Worm (Caenorhabditis elegans): ENCODE data around the gene ztf-1.

Gene ztf-1

DNA sequence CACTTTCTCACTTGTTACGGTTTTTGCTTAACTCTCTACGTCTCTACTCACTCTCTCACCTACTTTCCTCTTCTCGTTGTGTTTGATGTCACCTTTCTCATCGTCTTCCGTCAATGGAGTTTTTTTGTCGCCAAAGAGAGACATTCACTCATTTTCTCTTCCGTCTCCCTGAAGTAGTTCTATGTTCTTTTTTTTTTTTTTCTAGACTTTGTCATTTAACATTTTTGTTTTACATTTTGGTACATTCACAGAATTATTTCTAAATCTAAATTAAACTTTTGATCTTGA lies 8.6 kb upstream of the ztf-1 start:
- TF ChIP-seq F16B12.6 (tag; optimal IDR thresholded peaks at IDR 0.05) (no peak), efl-1 (optimal IDR thresholded peaks at IDR 0.05) (no peak), efl-1 (GFP tag; optimal IDR thresholded peaks at IDR 0.05 in 1 of 2) (peak in 1 of 2 experiments; percentile 92), nhr-85 (tag) (peak; percentile 17), mab-9 (GFP tag; IDR thresholded peaks at IDR 0.05) (no peak), ceh-82 (tag; optimal IDR thresholded peaks at IDR 0.05) (peak in 1 of 3 experiments; percentile 1), blmp-1 (tag; optimal IDR thresholded peaks at IDR 0.05) (peak; percentile 86), mef-2 (tag; optimal IDR thresholded peaks at IDR 0.05) (no peak)

DNA sequence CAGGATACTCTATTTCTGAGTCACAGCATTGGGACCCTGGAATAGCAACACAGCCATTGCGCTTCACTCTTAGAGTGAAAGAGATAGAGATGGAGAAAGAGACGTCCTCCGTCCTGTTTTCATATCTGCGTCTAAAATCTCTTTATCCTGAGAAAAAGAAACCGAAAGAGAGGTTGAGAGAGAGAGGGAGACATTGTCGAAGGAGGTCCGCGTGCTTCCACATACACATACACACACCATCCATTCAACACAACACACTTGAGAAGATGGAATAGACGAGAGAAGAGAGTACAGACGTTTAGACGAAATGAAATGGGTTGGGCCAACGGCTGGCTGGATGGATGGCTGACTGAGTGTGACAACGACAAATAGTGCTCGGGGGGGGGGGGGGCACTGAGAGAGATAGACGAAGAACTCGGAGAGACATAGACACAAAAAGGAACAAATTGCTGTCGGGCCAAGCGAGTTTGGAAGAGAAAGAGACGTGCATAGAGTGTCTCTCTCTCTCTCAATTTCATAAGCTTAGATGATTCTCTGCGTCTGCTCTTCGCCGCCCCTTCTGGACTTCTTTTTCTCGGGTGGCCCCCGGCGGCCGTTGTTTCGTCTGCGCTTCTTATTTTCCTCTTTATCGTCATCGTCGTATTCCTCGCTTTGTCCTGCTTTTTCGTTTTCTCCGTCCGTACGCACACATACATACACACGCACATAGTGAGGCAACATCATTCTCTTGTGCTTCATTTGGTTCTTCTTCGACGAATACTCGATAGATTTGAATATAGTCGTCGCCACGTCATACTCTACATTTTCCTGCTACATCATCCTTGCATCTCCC lies 8.0 kb upstream of the ztf-1 start, which contains the start of gene F54F2.6:
Gene F54F2.6 (minus strand): TSS at position 738 of the 832 bp plus-strand sequence.
- no peak for TF ChIP-seq alr-1 (tag; optimal IDR thresholded peaks at IDR 0.05; ENCODE audit: borderline replicate concordance)
- peak; percentile 92 for TF ChIP-seq vab-15 (tag; optimal IDR thresholded peaks at IDR 0.05)
- TF ChIP-seq hlh-17 (GFP tag; optimal IDR thresholded peaks at IDR 0.05; ENCODE audit: borderline replicate concordance), result no peak
- peak in 1 of 6 experiments; percentile 23 for TF ChIP-seq elt-3 (tag; optimal IDR thresholded peaks at IDR 0.05)
- TF ChIP-seq ceh-82 (tag; optimal IDR thresholded peaks at IDR 0.05), result peak; percentile 74 to 86 (median 75)
- peak; percentile 69 for TF ChIP-seq unc-62 (GFP tag; optimal IDR thresholded peaks at IDR 0.05)
- TF ChIP-seq C34B4.2 (tag; optimal IDR thresholded peaks at IDR 0.05), result no peak
- TF ChIP-seq nhr-85 (tag), result peak; percentile 97
- TF ChIP-seq rnt-1 (tag; optimal IDR thresholded peaks at IDR 0.05), result peak; percentile 86
- peak; percentile 71 for TF ChIP-seq zag-1 (tag; optimal IDR thresholded peaks at IDR 0.05)
- TF ChIP-seq blmp-1 (tag; optimal IDR thresholded peaks at IDR 0.05), result peak; percentile 84
- TF ChIP-seq snu-23 (GFP tag; optimal IDR thresholded peaks at IDR 0.05), result peak; percentile 90
- TF ChIP-seq nhr-90 (tag; optimal IDR thresholded peaks at IDR 0.05; ENCODE audit: poor library complexity), result peak; percentile 54
- TF ChIP-seq lin-39 (tag; optimal IDR thresholded peaks at IDR 0.05), result peak; percentile 63
- peak; percentile 53 for TF ChIP-seq zip-4 (GFP tag; optimal IDR thresholded peaks at IDR 0.05)
- TF ChIP-seq egl-13 (tag; optimal IDR thresholded peaks at IDR 0.05), result peak; percentile 93
- TF ChIP-seq nhr-20 (tag; optimal IDR thresholded peaks at IDR 0.05), result peak; percentile 90
- TF ChIP-seq hpl-2 (GFP tag; optimal IDR thresholded peaks at IDR 0.05), result no peak
- TF ChIP-seq F16B12.6 (tag; optimal IDR thresholded peaks at IDR 0.05), result peak; percentile 8
- peak; percentile 20 for TF ChIP-seq unc-30 (tag; optimal IDR thresholded peaks at IDR 0.05)
- peak; percentile 89 for TF ChIP-seq irx-1 (tag; optimal IDR thresholded peaks at IDR 0.05)
- TF ChIP-seq tbx-2 (tag; optimal IDR thresholded peaks at IDR 0.05), result peak; percentile 97
- peak; percentile 90 for TF ChIP-seq lin-13 (GFP tag; optimal IDR thresholded peaks at IDR 0.05)
- peak; percentile 87 for TF ChIP-seq nhr-77 (tag; optimal IDR thresholded peaks at IDR 0.05)
- TF ChIP-seq nhr-11 (tag; optimal IDR thresholded peaks at IDR 0.05), result peak; percentile 86
- peak; percentile 100 for TF ChIP-seq lin-14 (GFP tag; optimal IDR thresholded peaks at IDR 0.05)
- TF ChIP-seq fos-1 (tag; optimal IDR thresholded peaks at IDR 0.05), result peak; percentile 92
- peak; percentile 74 for TF ChIP-seq aly-2 (tag; optimal IDR thresholded peaks at IDR 0.05)
- TF ChIP-seq fkh-8 (tag; optimal IDR thresholded peaks at IDR 0.05), result peak; percentile 94
- TF ChIP-seq ceh-8 (GFP tag; optimal IDR thresholded peaks at IDR 0.05), result peak; percentile 67
- TF ChIP-seq aha-1 (tag; optimal IDR thresholded peaks at IDR 0.05), result peak; percentile 46
- peak; percentile 89 for TF ChIP-seq ztf-4 (tag; optimal IDR thresholded peaks at IDR 0.05)
- peak; percentile 80 for TF ChIP-seq jun-1 (tag; optimal IDR thresholded peaks at IDR 0.05)
- TF ChIP-seq isw-1 (GFP tag; IDR thresholded peaks at IDR 0.05), result peak; percentile 73
- TF ChIP-seq nhr-28 (tag; optimal IDR thresholded peaks at IDR 0.05), result no peak
- peak; percentile 86 for TF ChIP-seq sup-37 (GFP tag; optimal IDR thresholded peaks at IDR 0.05)
- TF ChIP-seq swsn-7 (tag; optimal IDR thresholded peaks at IDR 0.05), result peak; percentile 94
- TF ChIP-seq pqm-1 (tag; optimal IDR thresholded peaks at IDR 0.05), result no peak
- peak; percentile 95 for TF ChIP-seq mep-1 (tag; optimal IDR thresholded peaks at IDR 0.05)
- peak; percentile 55; the same call in 1 of the 2 replicates for TF ChIP-seq grh-1 (GFP tag; IDR thresholded peaks at IDR 0.05)
- peak; percentile 64 to 94 for TF ChIP-seq mdl-1 (tag; optimal IDR thresholded peaks at IDR 0.05)
- TF ChIP-seq ztf-11 (tag; optimal IDR thresholded peaks at IDR 0.05), result peak in 1 of 2 experiments; percentile 61
- TF ChIP-seq efl-3 (GFP tag; optimal IDR thresholded peaks at IDR 0.05), result no peak
- no peak for TF ChIP-seq C04F5.9 (tag; optimal IDR thresholded peaks at IDR 0.05)
- no peak for TF ChIP-seq nhr-12 (tag; optimal IDR thresholded peaks at IDR 0.05)
- TF ChIP-seq sox-4 (tag; optimal IDR thresholded peaks at IDR 0.05), result peak; percentile 59
